Fruit fly (Drosophila melanogaster): Measurements from ENCODE around the gene CG7924.

DNA sequence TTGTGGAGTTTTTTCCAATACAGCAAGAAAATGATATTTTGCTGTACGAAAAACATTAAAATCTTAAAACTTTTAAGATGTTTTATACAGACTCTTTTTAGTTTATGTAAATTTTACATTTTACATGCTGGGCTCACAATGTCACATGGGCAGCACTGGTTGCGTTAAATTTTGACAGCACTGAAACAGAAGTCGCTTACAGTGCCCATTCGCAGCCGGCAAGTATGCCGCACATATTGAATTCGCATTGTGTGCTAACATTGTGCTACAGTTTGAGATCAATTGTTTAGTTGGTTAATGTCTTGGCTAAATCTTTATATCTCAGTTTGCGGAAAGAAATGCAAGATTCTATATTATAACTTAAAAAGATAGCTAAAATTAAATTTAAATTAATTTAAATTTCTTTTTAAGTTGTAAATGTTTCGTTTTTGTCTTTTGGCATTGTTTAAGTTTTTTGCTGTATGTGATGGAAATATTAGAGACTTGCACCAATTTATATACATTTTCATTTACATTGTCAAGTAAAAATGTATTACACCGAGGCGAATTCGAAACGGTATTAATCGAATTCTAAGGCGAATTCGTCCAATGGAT is 20.9 kb upstream of the CG7924 start:
- TF ChIP-seq insv (optimal IDR thresholded peaks at IDR 0.05) (no peak), psq (optimal IDR thresholded peaks at IDR 0.05) (no peak), Myc (optimal IDR thresholded peaks at IDR 0.05) (no peak)

Data from Kc167 (cell line).